Worm (Caenorhabditis elegans) whole organism, L1 larva: ENCODE data around the gene C25F6.6.

Experiments used
- C34B4.2 ChIP-seq: sonication (generic microtip); optimal IDR thresholded peaks from 2 replicates; lab custom pipeline; 2017; ENCODE audit warnings: mild to moderate bottlenecking, missing genetic modification characterization, missing compliant biosample characterization
- F16B12.6 ChIP-seq: fragments of 150-350 bp; optimal IDR thresholded peaks from 2 replicates; lab custom pipeline; 2014; ENCODE audit warnings: missing biosample characterization, missing genetic modification characterization
- Y116A8C.19 ChIP-seq: sonication (generic microtip); optimal IDR thresholded peaks from 2 replicates; lab custom pipeline; 2016; ENCODE audit warnings: missing compliant biosample characterization, missing genetic modification characterization, borderline replicate concordance
- alr-1 ChIP-seq: fragments of 200-800 bp; sonication (Bioruptor generic); optimal IDR thresholded peaks from 2 replicates; lab custom pipeline; 2018; ENCODE audit warnings: borderline replicate concordance, mild to moderate bottlenecking, missing genetic modification characterization, missing compliant biosample characterization
- ama-1 ChIP-seq: fragments of 150-350 bp; optimal IDR thresholded peaks from 2 replicates; lab custom pipeline; 2014
- blmp-1 ChIP-seq: fragments of 150-350 bp; optimal IDR thresholded peaks from 2 replicates; lab custom pipeline; 2014; ENCODE audit warnings: missing biosample characterization, missing genetic modification characterization
- ceh-63 ChIP-seq: fragments of 200-800 bp; sonication (Bioruptor generic); optimal IDR thresholded peaks from 2 replicates; lab custom pipeline; 2018; ENCODE audit warnings: mild to moderate bottlenecking, missing genetic modification characterization, missing compliant biosample characterization
- ceh-82 ChIP-seq, 3 experiments: fragments of 150-350 bp in 1 of 3; sonication (generic microtip) in 2 of 3; optimal IDR thresholded peaks; 2 replicates each; lab custom pipeline; 2014 to 2017; ENCODE audit warnings: missing biosample characterization in 3 of 3, missing genetic modification characterization in 3 of 3
- ceh-88 ChIP-seq: fragments of 200-800 bp; sonication (Bioruptor generic); IDR thresholded peaks from 2 replicates; pipeline ENCODE4 v1.3.6; 2022; ENCODE audit warnings: missing genetic modification characterization, missing compliant biosample characterization
- ceh-90 ChIP-seq: sonication (generic microtip); optimal IDR thresholded peaks from 2 replicates; lab custom pipeline; 2016; ENCODE audit warnings: missing genetic modification characterization, missing compliant biosample characterization
- ces-1 ChIP-seq: fragments of 150-350 bp; optimal IDR thresholded peaks from 2 replicates; lab custom pipeline; 2014; ENCODE audit warnings: missing biosample characterization, missing genetic modification reagents, missing genetic modification characterization
- dpl-1 ChIP-seq, 3 experiments: fragments of 150-350 bp in 2 of 3; sonication (generic microtip) in 1 of 3; optimal IDR thresholded peaks; 2 replicates each; lab custom pipeline; 2014 to 2017; ENCODE audit warnings: missing biosample characterization in 3 of 3, missing genetic modification characterization in 3 of 3, missing genetic modification reagents in 3 of 3
- dsc-1 ChIP-seq: sonication (generic microtip); optimal IDR thresholded peaks from 2 replicates; lab custom pipeline; 2016; ENCODE audit warnings: mild to moderate bottlenecking, missing genetic modification characterization, missing compliant biosample characterization
- efl-1 ChIP-seq, 4 experiments: fragments of 150-350 bp; optimal IDR thresholded peaks in 3 of 4; peaks in 1 of 4; 1 replicate in 1 of 4; 2 replicates in 3 of 4; lab custom pipeline; 2014; ENCODE audit warnings: missing biosample characterization in 2 of 4, missing genetic modification characterization in 2 of 4, missing genetic modification reagents in 2 of 4
- efl-3 ChIP-seq: fragments of 200-800 bp; sonication (Bioruptor generic); optimal IDR thresholded peaks from 2 replicates; lab custom pipeline; 2018; ENCODE audit warnings: mild to moderate bottlenecking, missing genetic modification characterization, missing compliant biosample characterization
- egl-13 ChIP-seq: sonication (generic microtip); optimal IDR thresholded peaks from 2 replicates; lab custom pipeline; 2016; ENCODE audit warnings: missing genotype, missing genetic modification reagents, missing genetic modification characterization, missing compliant biosample characterization
- egl-27 ChIP-seq, 2 experiments: fragments of 150-350 bp in 1 of 2; sonication (generic microtip); optimal IDR thresholded peaks; 3 replicates each; lab custom pipeline; 2017 to 2018; ENCODE audit warnings: missing biosample characterization in 2 of 2, missing genetic modification characterization in 2 of 2, missing genetic modification reagents in 2 of 2
- elt-2 ChIP-seq: sonication (generic microtip); optimal IDR thresholded peaks from 2 replicates; lab custom pipeline; 2016; ENCODE audit warnings: missing genetic modification characterization, mild to moderate bottlenecking, inconsistent platforms, missing compliant biosample characterization, missing genetic modification reagents
- elt-3 ChIP-seq, 6 experiments: fragments of 150-350 bp in 1 of 6; sonication (generic microtip); optimal IDR thresholded peaks; 2 replicates each; lab custom pipeline; 2017 to 2018; ENCODE audit warnings: missing biosample characterization in 6 of 6, missing genetic modification characterization in 6 of 6, inconsistent platforms in 1 of 6
- ets-5 ChIP-seq: fragments of 200-800 bp; sonication (Bioruptor generic); IDR thresholded peaks from 2 replicates; pipeline ENCODE4 v1.3.6; 2022; ENCODE audit warnings: missing genetic modification characterization, missing compliant biosample characterization
- fkh-10 ChIP-seq: sonication (generic microtip); optimal IDR thresholded peaks from 2 replicates; lab custom pipeline; 2017; ENCODE audit warnings: missing biosample characterization, missing genetic modification reagents, missing genetic modification characterization
- fkh-4 ChIP-seq: sonication (generic microtip); optimal IDR thresholded peaks from 2 replicates; lab custom pipeline; 2016; ENCODE audit warnings: missing compliant biosample characterization, missing genetic modification characterization, borderline replicate concordance
- hlh-4 ChIP-seq: sonication (generic microtip); optimal IDR thresholded peaks from 2 replicates; lab custom pipeline; 2016; ENCODE audit warnings: mild to moderate bottlenecking, missing genetic modification characterization, missing compliant biosample characterization
- hpl-2 ChIP-seq: fragments of 150-350 bp; optimal IDR thresholded peaks from 2 replicates; lab custom pipeline; 2014; ENCODE audit warnings: missing biosample characterization, missing genetic modification reagents, missing genetic modification characterization
- irx-1 ChIP-seq: sonication (generic microtip); optimal IDR thresholded peaks from 2 replicates; lab custom pipeline; 2016; ENCODE audit warnings: missing genetic modification characterization, missing compliant biosample characterization
- jun-1 ChIP-seq: fragments of 150-350 bp; optimal IDR thresholded peaks from 2 replicates; lab custom pipeline; 2014; ENCODE audit warnings: missing biosample characterization, missing genetic modification reagents, missing genetic modification characterization
- lir-3 ChIP-seq: sonication (generic microtip); optimal IDR thresholded peaks from 2 replicates; lab custom pipeline; 2016; ENCODE audit warnings: mild to moderate bottlenecking, missing genetic modification characterization, moderate library complexity, missing compliant biosample characterization; ENCODE audit not compliant: poor library complexity
- lsy-2 ChIP-seq, 2 experiments: fragments of 150-350 bp; optimal IDR thresholded peaks; 2 replicates each; lab custom pipeline; 2014; ENCODE audit warnings: missing biosample characterization in 2 of 2, missing genetic modification characterization in 2 of 2
- mdl-1 ChIP-seq, 2 experiments: fragments of 150-350 bp; optimal IDR thresholded peaks; 2 replicates each; lab custom pipeline; 2014 to 2017; ENCODE audit warnings: missing biosample characterization in 2 of 2, missing genetic modification characterization in 2 of 2, inconsistent platforms in 1 of 2
- mef-2 ChIP-seq: fragments of 150-350 bp; optimal IDR thresholded peaks from 2 replicates; lab custom pipeline; 2014; ENCODE audit warnings: missing biosample characterization, missing genetic modification characterization
- mep-1 ChIP-seq: fragments of 150-350 bp; optimal IDR thresholded peaks from 2 replicates; lab custom pipeline; 2014; ENCODE audit warnings: missing biosample characterization, missing genetic modification characterization
- nhr-11 ChIP-seq: fragments of 150-350 bp; optimal IDR thresholded peaks from 2 replicates; lab custom pipeline; 2014; ENCODE audit warnings: missing biosample characterization, missing genetic modification characterization
- nhr-12 ChIP-seq: sonication (generic microtip); optimal IDR thresholded peaks from 2 replicates; lab custom pipeline; 2017; ENCODE audit warnings: missing biosample characterization, missing genetic modification characterization
- nhr-20 ChIP-seq: sonication (generic microtip); optimal IDR thresholded peaks from 2 replicates; lab custom pipeline; 2016; ENCODE audit warnings: mild to moderate bottlenecking, missing genetic modification characterization, missing compliant biosample characterization
- nhr-237 ChIP-seq: fragments of 150-350 bp; optimal IDR thresholded peaks from 2 replicates; lab custom pipeline; 2014; ENCODE audit warnings: missing biosample characterization, missing genetic modification characterization
- nhr-28 ChIP-seq: fragments of 150-350 bp; optimal IDR thresholded peaks from 2 replicates; lab custom pipeline; 2014; ENCODE audit warnings: missing biosample characterization, missing genetic modification characterization
- nhr-47 ChIP-seq: sonication (generic microtip); optimal IDR thresholded peaks from 2 replicates; lab custom pipeline; 2016; ENCODE audit warnings: mild to moderate bottlenecking, missing genetic modification characterization, moderate library complexity, missing compliant biosample characterization
- nhr-76 ChIP-seq: sonication (generic microtip); optimal IDR thresholded peaks from 2 replicates; lab custom pipeline; 2017; ENCODE audit warnings: missing biosample characterization, missing genetic modification characterization
- nhr-84 ChIP-seq: sonication (generic microtip); optimal IDR thresholded peaks from 2 replicates; lab custom pipeline; 2017; ENCODE audit warnings: missing biosample characterization, missing genetic modification characterization
- pag-3 ChIP-seq: sonication (generic microtip); optimal IDR thresholded peaks from 2 replicates; lab custom pipeline; 2017; ENCODE audit warnings: missing genetic modification characterization, mild to moderate bottlenecking, missing compliant biosample characterization, antibody characterized with exemption, borderline replicate concordance; ENCODE audit not compliant: insufficient read depth
- pqm-1 ChIP-seq: sonication (generic microtip); optimal IDR thresholded peaks from 3 replicates; lab custom pipeline; 2017; ENCODE audit warnings: missing biosample characterization, missing genetic modification characterization
- rnt-1 ChIP-seq: sonication (generic microtip); optimal IDR thresholded peaks from 2 replicates; lab custom pipeline; 2016; ENCODE audit warnings: mild to moderate bottlenecking, missing genetic modification characterization, moderate library complexity, missing compliant biosample characterization
- skn-1 ChIP-seq: fragments of 150-350 bp; optimal IDR thresholded peaks from 2 replicates; lab custom pipeline; 2014; ENCODE audit warnings: missing biosample characterization, missing genetic modification characterization
- snu-23 ChIP-seq: sonication (generic microtip); optimal IDR thresholded peaks from 2 replicates; lab custom pipeline; 2016; ENCODE audit warnings: missing genetic modification characterization, missing compliant biosample characterization
- sup-37 ChIP-seq: fragments of 200-800 bp; sonication (Bioruptor generic); optimal IDR thresholded peaks from 2 replicates; lab custom pipeline; 2018; ENCODE audit warnings: mild to moderate bottlenecking, missing genetic modification characterization, missing compliant biosample characterization
- tbx-2 ChIP-seq: sonication (generic microtip); optimal IDR thresholded peaks from 2 replicates; lab custom pipeline; 2016; ENCODE audit warnings: missing genetic modification characterization, missing compliant biosample characterization
- unc-130 ChIP-seq: fragments of 150-350 bp; optimal IDR thresholded peaks from 2 replicates; lab custom pipeline; 2017; ENCODE audit warnings: missing biosample characterization, missing genetic modification characterization, inconsistent platforms
- unc-30 ChIP-seq: sonication (generic microtip); optimal IDR thresholded peaks from 2 replicates; lab custom pipeline; 2017; ENCODE audit warnings: missing biosample characterization, missing genetic modification characterization
- unc-98 ChIP-seq: fragments of 200-800 bp; sonication (Bioruptor generic); IDR thresholded peaks from 2 replicates; pipeline ENCODE4 v1.3.6; 2022; ENCODE audit warnings: missing genetic modification characterization, missing compliant biosample characterization
- vab-15 ChIP-seq: sonication (generic microtip); optimal IDR thresholded peaks from 2 replicates; lab custom pipeline; 2017; ENCODE audit warnings: missing genotype, mild to moderate bottlenecking, missing genetic modification characterization, missing compliant biosample characterization
- xbp-1 ChIP-seq: sonication (generic microtip); optimal IDR thresholded peaks from 2 replicates; lab custom pipeline; 2016; ENCODE audit warnings: missing genetic modification characterization, missing compliant biosample characterization
- zag-1 ChIP-seq: fragments of 150-350 bp; optimal IDR thresholded peaks from 2 replicates; lab custom pipeline; 2014; ENCODE audit warnings: missing biosample characterization, missing genetic modification characterization
- ztf-4 ChIP-seq: fragments of 150-350 bp; optimal IDR thresholded peaks from 2 replicates; lab custom pipeline; 2014; ENCODE audit warnings: missing biosample characterization, missing genetic modification characterization

Gene C25F6.6

ce11 chrX:5475164-5475576 is 24.5 kb upstream of the C25F6.6 start:
- TF ChIP-seq egl-27 (tag; optimal IDR thresholded peaks at IDR 0.05; lab: Kevin White, UChicago) (peak in 1 of 2 experiments; percentile 84), nhr-237 (tag; lab: Kevin White, UChicago) (no peak), ceh-82 (tag; optimal IDR thresholded peaks at IDR 0.05; lab: Kevin White, UChicago) (peak in 1 of 3 experiments; percentile 45), nhr-20 (tag; lab: Kevin White, UChicago) (peak; percentile 84), xbp-1 (peak; percentile 56), fkh-10 (no peak), dpl-1 (GFP tag; optimal IDR thresholded peaks at IDR 0.05; lab: Kevin White, UChicago) (peak in 1 of 3 experiments; percentile 15), F16B12.6 (tag; lab: Kevin White, UChicago) (no peak), unc-98 (GFP tag; lab: Robert Waterston, UW) (no peak), hpl-2 (GFP tag; lab: Kevin White, UChicago) (no peak), mef-2 (no peak), alr-1 (tag; lab: Kevin White, UChicago) (no peak), nhr-47 (peak; percentile 50), rnt-1 (tag; lab: Kevin White, UChicago) (peak; percentile 72), skn-1 (tag; lab: Kevin White, UChicago) (peak; percentile 69), snu-23 (GFP tag; lab: Kevin White, UChicago) (peak; percentile 87), zag-1 (tag; lab: Kevin White, UChicago) (no peak), lir-3 (no peak), fkh-4 (tag; lab: Kevin White, UChicago) (no peak), ceh-63 (no peak), nhr-28 (no peak), mdl-1 (tag; optimal IDR thresholded peaks at IDR 0.05; lab: Kevin White, UChicago) (peak in 1 of 2 experiments; percentile 82), ceh-90 (tag; lab: Kevin White, UChicago) (no peak), ces-1 (no peak), ceh-88 (GFP tag; lab: Robert Waterston, UW) (no peak), ets-5 (GFP tag; lab: Robert Waterston, UW) (no peak), pqm-1 (no peak), tbx-2 (peak; percentile 72), efl-1 (optimal IDR thresholded peaks at IDR 0.05; lab: Kevin White, UChicago) (peak; percentile 8 to 34), efl-1 (GFP tag; optimal IDR thresholded peaks at IDR 0.05 in 1 of 2; lab: Kevin White, UChicago) (no peak), vab-15 (tag; lab: Kevin White, UChicago) (no peak), egl-13 (tag; lab: Kevin White, UChicago) (no peak), dsc-1 (tag; lab: Kevin White, UChicago) (no peak), unc-130 (tag; lab: Kevin White, UChicago) (peak; percentile 82), elt-2 (tag; lab: Kevin White, UChicago) (no peak), nhr-11 (tag; lab: Kevin White, UChicago) (no peak), C34B4.2 (tag; lab: Kevin White, UChicago) (no peak), efl-3 (GFP tag; lab: Kevin White, UChicago) (no peak), unc-30 (no peak), elt-3 (tag; optimal IDR thresholded peaks at IDR 0.05; lab: Kevin White, UChicago) (peak in 5 of 6 experiments; percentile 18 to 67 (median 52)), jun-1 (tag; lab: Kevin White, UChicago) (peak; percentile 60), nhr-84 (no peak), hlh-4 (tag; lab: Kevin White, UChicago) (no peak), pag-3 (tag; lab: Kevin White, UChicago) (no peak), ztf-4 (tag; lab: Kevin White, UChicago) (peak; percentile 48), Y116A8C.19 (tag; lab: Kevin White, UChicago) (no peak), blmp-1 (peak; percentile 79), ama-1 (lab: Kevin White, UChicago) (no peak), sup-37 (GFP tag; lab: Kevin White, UChicago) (no peak), nhr-76 (tag; lab: Kevin White, UChicago) (peak; percentile 62), nhr-12 (tag; lab: Kevin White, UChicago) (no peak), irx-1 (tag; lab: Kevin White, UChicago) (peak; percentile 31), mep-1 (tag; lab: Kevin White, UChicago) (peak; percentile 64), lsy-2 (tag; optimal IDR thresholded peaks at IDR 0.05; lab: Kevin White, UChicago) (peak; percentile 35 to 72)
